Fruit fly (Drosophila melanogaster): ENCODE data around the gene E2f2.

- no peak for TF ChIP-seq ttk (optimal IDR thresholded peaks at IDR 0.05)
- no peak for TF ChIP-seq insv (optimal IDR thresholded peaks at IDR 0.05)
- TF ChIP-seq psq (optimal IDR thresholded peaks at IDR 0.05) = no peak
- no peak for TF ChIP-seq Sin3A (optimal IDR thresholded peaks at IDR 0.05)
- no peak for TF ChIP-seq Myc (optimal IDR thresholded peaks at IDR 0.05)
Measured at dm6 chr2L:21162875-21163274, 6.3 kb upstream of the E2f2 start, which contains the start of gene Nbr.

Data from Kc167 (cell line).